Fruit fly (Drosophila melanogaster) whole organism, embryonic: ENCODE results near the gene Mtch.

Experiments
- Aef1 ChIP-seq: fragments of 200-800 bp; sonication (Bioruptor generic); IDR thresholded peaks from 3 replicates; pipeline ENCODE4 v1.3.6; 2022; ENCODE audit warnings: missing biosample characterization, missing genetic modification characterization
- CG10267 ChIP-seq: fragments of 200-800 bp; sonication (Bioruptor generic); optimal IDR thresholded peaks from 2 replicates; lab custom pipeline; 2018; ENCODE audit warnings: missing biosample characterization, mild to moderate bottlenecking, missing genetic modification characterization, moderate library complexity
- CG11085 ChIP-seq: fragments of 200-800 bp; sonication (Bioruptor generic); IDR thresholded peaks from 2 replicates; pipeline ENCODE4 v1.3.6; 2022; ENCODE audit warnings: missing biosample characterization, missing genetic modification characterization
- CG11093 ChIP-seq: fragments of 200-800 bp; sonication (Bioruptor generic); IDR thresholded peaks from 3 replicates; pipeline ENCODE4 v1.3.6; 2022; ENCODE audit warnings: missing biosample characterization, missing genetic modification characterization
- CG12104 ChIP-seq: fragments of 200-800 bp; sonication (Bioruptor generic); optimal IDR thresholded peaks from 3 replicates; lab custom pipeline; 2016; ENCODE audit warnings: missing biosample characterization, missing genetic modification characterization
- CG1233 ChIP-seq: fragments of 200-800 bp; sonication (Bioruptor generic); optimal IDR thresholded peaks from 4 replicates; lab custom pipeline; 2018; ENCODE audit warnings: missing biosample characterization, mild to moderate bottlenecking, missing genetic modification characterization
- CG1647 ChIP-seq: fragments of 200-800 bp; sonication (Bioruptor generic); optimal IDR thresholded peaks from 3 replicates; lab custom pipeline; 2016; ENCODE audit warnings: missing biosample characterization, missing genetic modification characterization
- CG2889 ChIP-seq: fragments of 200-800 bp; sonication (Bioruptor generic); IDR thresholded peaks from 3 replicates; pipeline ENCODE4 v1.3.6; 2022; ENCODE audit warnings: missing biosample characterization, missing genetic modification characterization
- CG31365 ChIP-seq: fragments of 200-800 bp; sonication (Bioruptor generic); optimal IDR thresholded peaks from 2 replicates; lab custom pipeline; 2018; ENCODE audit warnings: missing biosample characterization, mild to moderate bottlenecking, missing genetic modification characterization
- CG31441 ChIP-seq: fragments of 200-800 bp; sonication (Bioruptor generic); IDR thresholded peaks from 2 replicates; pipeline ENCODE4 v1.3.6; 2022; ENCODE audit warnings: missing biosample characterization, missing genetic modification characterization
- CG32767 ChIP-seq: fragments of 200-800 bp; sonication (Bioruptor generic); IDR thresholded peaks from 2 replicates; pipeline ENCODE4 v1.3.6; 2022; ENCODE audit warnings: missing biosample characterization, missing genetic modification characterization
- CG32772 ChIP-seq: fragments of 200-800 bp; sonication (Bioruptor generic); IDR thresholded peaks from 2 replicates; pipeline ENCODE4 v1.3.6; 2022; ENCODE audit warnings: missing biosample characterization, missing genetic modification characterization
- CG34376 ChIP-seq: fragments of 200-800 bp; sonication (Bioruptor generic); optimal IDR thresholded peaks from 2 replicates; lab custom pipeline; 2018; ENCODE audit warnings: missing biosample characterization, mild to moderate bottlenecking, missing genetic modification characterization
- CG4730 ChIP-seq: fragments of 200-800 bp; sonication (Bioruptor generic); IDR thresholded peaks from 2 replicates; pipeline ENCODE4 v1.3.6; 2022; ENCODE audit warnings: missing biosample characterization, missing genetic modification characterization
- CG5245 ChIP-seq: fragments of 200-800 bp; sonication (Bioruptor generic); optimal IDR thresholded peaks from 3 replicates; lab custom pipeline; 2016; ENCODE audit warnings: missing biosample characterization, missing genetic modification characterization
- Dad ChIP-seq: fragments of 200-800 bp; sonication (Bioruptor generic); optimal IDR thresholded peaks from 3 replicates; lab custom pipeline; 2016; ENCODE audit warnings: missing biosample characterization, missing genetic modification characterization
- Fer3 ChIP-seq: fragments of 200-800 bp; sonication (Bioruptor generic); optimal IDR thresholded peaks from 2 replicates; lab custom pipeline; 2018; ENCODE audit warnings: missing biosample characterization, mild to moderate bottlenecking, missing genetic modification characterization, moderate library complexity
- H15 ChIP-seq: fragments of 200-800 bp; sonication (Bioruptor generic); IDR thresholded peaks from 3 replicates; pipeline ENCODE4 v1.3.6; 2022; ENCODE audit warnings: missing biosample characterization, missing genetic modification characterization
- HLHmδ ChIP-seq: fragments of 200-800 bp; sonication (Bioruptor generic); optimal IDR thresholded peaks from 2 replicates; lab custom pipeline; 2018; ENCODE audit warnings: missing biosample characterization, mild to moderate bottlenecking, missing genetic modification characterization, moderate library complexity
- Max ChIP-seq: fragments of 200-800 bp; sonication (Bioruptor generic); optimal IDR thresholded peaks from 2 replicates; lab custom pipeline; 2016; ENCODE audit warnings: missing biosample characterization, mild to moderate bottlenecking, missing genetic modification characterization
- Mes4 ChIP-seq: fragments of 200-800 bp; sonication (Bioruptor generic); optimal IDR thresholded peaks from 2 replicates; lab custom pipeline; 2016; ENCODE audit warnings: missing biosample characterization, missing genetic modification characterization
- Mrtf ChIP-seq: fragments of 200-800 bp; sonication (Bioruptor generic); IDR thresholded peaks from 3 replicates; pipeline ENCODE4 v1.3.6; 2022; ENCODE audit warnings: missing biosample characterization, missing genetic modification characterization
- NC2β ChIP-seq: fragments of 200-800 bp; sonication (Bioruptor generic); optimal IDR thresholded peaks from 2 replicates; lab custom pipeline; 2016; ENCODE audit warnings: missing biosample characterization, missing genetic modification characterization
- Rfx ChIP-seq: fragments of 200-800 bp; sonication (Bioruptor generic); IDR thresholded peaks from 2 replicates; pipeline ENCODE4 v1.3.6; 2022; ENCODE audit warnings: missing biosample characterization, missing genetic modification characterization
- Sox100B ChIP-seq: fragments of 200-800 bp; sonication (Bioruptor generic); optimal IDR thresholded peaks from 3 replicates; lab custom pipeline; 2018; ENCODE audit warnings: missing biosample characterization, mild to moderate bottlenecking, missing genetic modification characterization
- Spps ChIP-seq: fragments of 200-800 bp; sonication (Bioruptor generic); optimal IDR thresholded peaks from 2 replicates; lab custom pipeline; 2018; ENCODE audit warnings: missing biosample characterization, mild to moderate bottlenecking, missing genetic modification characterization
- Ssrp ChIP-seq: fragments of 200-800 bp; sonication (Bioruptor generic); optimal IDR thresholded peaks from 2 replicates; lab custom pipeline; 2018; ENCODE audit warnings: missing biosample characterization, mild to moderate bottlenecking, missing genetic modification characterization, moderate library complexity
- Vsx1 ChIP-seq: fragments of 200-800 bp; sonication (Bioruptor generic); optimal IDR thresholded peaks from 2 replicates; lab custom pipeline; 2017; ENCODE audit warnings: missing biosample characterization, mild to moderate bottlenecking, missing genetic modification characterization, missing genetic modification reagents
- ab ChIP-seq: fragments of 200-800 bp; sonication (Bioruptor generic); optimal IDR thresholded peaks from 2 replicates; lab custom pipeline; 2016; ENCODE audit warnings: missing biosample characterization, missing genetic modification characterization
- bcd ChIP-seq: fragments of 200-800 bp; sonication (Bioruptor generic); optimal IDR thresholded peaks from 2 replicates; lab custom pipeline; 2017; ENCODE audit warnings: missing biosample characterization, mild to moderate bottlenecking, missing genetic modification characterization
- bigmax ChIP-seq: fragments of 200-800 bp; sonication (Bioruptor generic); optimal IDR thresholded peaks from 2 replicates; lab custom pipeline; 2018; ENCODE audit warnings: missing biosample characterization, mild to moderate bottlenecking, missing genetic modification characterization
- chif ChIP-seq, 2 experiments: fragments of 200-800 bp; sonication (Bioruptor generic); optimal IDR thresholded peaks; 3 replicates each; lab custom pipeline; 2016; ENCODE audit warnings: missing biosample characterization in 2 of 2, missing genetic modification characterization in 2 of 2
- gcm ChIP-seq: fragments of 200-800 bp; sonication (Bioruptor generic); optimal IDR thresholded peaks from 2 replicates; lab custom pipeline; 2019; ENCODE audit warnings: missing biosample characterization, mild to moderate bottlenecking, missing genetic modification characterization, moderate library complexity
- grau ChIP-seq: fragments of 200-800 bp; optimal IDR thresholded peaks from 3 replicates; lab custom pipeline; 2019; ENCODE audit warnings: missing biosample characterization, mild to moderate bottlenecking, missing genetic modification characterization, moderate library complexity
- gsb-n ChIP-seq: fragments of 200-800 bp; sonication (Bioruptor generic); optimal IDR thresholded peaks from 3 replicates; lab custom pipeline; 2018; ENCODE audit warnings: missing biosample characterization, mild to moderate bottlenecking, missing genetic modification characterization
- jigr1 ChIP-seq: fragments of 200-800 bp; sonication (Bioruptor generic); IDR thresholded peaks from 3 replicates; pipeline ENCODE4 v1.3.6; 2022; ENCODE audit warnings: missing biosample characterization, missing genetic modification characterization
- nmo ChIP-seq: fragments of 200-800 bp; sonication (Bioruptor generic); optimal IDR thresholded peaks from 2 replicates; lab custom pipeline; 2018; ENCODE audit warnings: missing biosample characterization, mild to moderate bottlenecking, missing genetic modification characterization, moderate library complexity
- odd ChIP-seq: fragments of 200-800 bp; sonication (Bioruptor generic); optimal IDR thresholded peaks from 2 replicates; lab custom pipeline; 2017; ENCODE audit warnings: missing biosample characterization, mild to moderate bottlenecking, missing genetic modification characterization
- org-1 ChIP-seq: fragments of 200-800 bp; sonication (Bioruptor generic); optimal IDR thresholded peaks from 2 replicates; lab custom pipeline; 2017; ENCODE audit warnings: missing biosample characterization, missing genetic modification characterization
- pita ChIP-seq: fragments of 200-800 bp; sonication (Bioruptor generic); optimal IDR thresholded peaks from 2 replicates; lab custom pipeline; 2017; ENCODE audit warnings: missing biosample characterization, mild to moderate bottlenecking, missing genetic modification characterization
- scrt ChIP-seq: fragments of 200-800 bp; sonication (Bioruptor generic); optimal IDR thresholded peaks from 2 replicates; lab custom pipeline; 2018; ENCODE audit warnings: missing biosample characterization, mild to moderate bottlenecking, missing genetic modification characterization, moderate library complexity
- sens ChIP-seq: fragments of 200-800 bp; sonication (Bioruptor generic); peaks from one replicate; lab custom pipeline; 2016; ENCODE audit warnings: missing biosample characterization, missing genetic modification characterization
- sens-2 ChIP-seq: fragments of 200-800 bp; sonication (Bioruptor generic); IDR thresholded peaks from 2 replicates; pipeline ENCODE4 v1.3.6; 2022; ENCODE audit warnings: missing biosample characterization, missing genetic modification characterization
- so ChIP-seq: fragments of 200-800 bp; sonication (Bioruptor generic); IDR thresholded peaks from 3 replicates; pipeline ENCODE4 v1.3.6; 2022; ENCODE audit warnings: missing biosample characterization, missing genetic modification characterization
- tll ChIP-seq, 2 experiments: fragments of 200-800 bp in 1 of 2; fragments of >200 bp in 1 of 2; sonication (Bioruptor generic) in 1 of 2; optimal IDR thresholded peaks; 2 replicates each; lab custom pipeline; 2017 to 2019; ENCODE audit warnings: missing biosample characterization in 2 of 2, missing genetic modification characterization in 2 of 2, mild to moderate bottlenecking in 1 of 2, moderate library complexity in 1 of 2
- unpg ChIP-seq: fragments of 200-800 bp; sonication (Bioruptor generic); optimal IDR thresholded peaks from 3 replicates; lab custom pipeline; 2018; ENCODE audit warnings: missing biosample characterization, mild to moderate bottlenecking, missing genetic modification characterization, moderate library complexity
- wor ChIP-seq: fragments of 200-800 bp; sonication (Bioruptor generic); IDR thresholded peaks from 2 replicates; pipeline ENCODE4 v1.3.6; 2022; ENCODE audit warnings: missing biosample characterization, missing genetic modification characterization

Gene Mtch

dm6 chr3L:223019-223902 lies 38.8 kb downstream of the Mtch start, which contains the start of the genes pyx and CG33229 (continued):
- TF ChIP-seq Max (GFP tag; lab: Kevin White, UChicago): peak; percentile 82
- TF ChIP-seq gsb-n (tag; lab: Kevin White, UChicago): no peak
- peak; percentile 47 for TF ChIP-seq gcm (GFP tag; lab: Kevin White, UChicago)
- TF ChIP-seq HLHmδ: no peak
- TF ChIP-seq pita (GFP tag; lab: Kevin White, UChicago): no peak
- peak; percentile 81 for TF ChIP-seq Sox100B (GFP tag; lab: Kevin White, UChicago)
- peak; percentile 90 for TF ChIP-seq CG12104 (GFP tag; lab: Kevin White, UChicago)
- peak; percentile 60; the same call in 2 of the 3 replicates for TF ChIP-seq CG2889 (GFP tag; lab: Robert Waterston, UW)
- peak; percentile 41 for TF ChIP-seq CG5245 (GFP tag; lab: Kevin White, UChicago)
- TF ChIP-seq Mrtf: peak; percentile 85
- TF ChIP-seq ab (GFP tag; lab: Kevin White, UChicago): peak; percentile 75
- TF ChIP-seq CG11093 (GFP tag; lab: Robert Waterston, UW): peak; percentile 75
- peak; percentile 85 for TF ChIP-seq CG1233
- peak; percentile 60 for TF ChIP-seq sens-2 (GFP tag; lab: Robert Waterston, UW)
- TF ChIP-seq bigmax (GFP tag; lab: Kevin White, UChicago): no peak
- TF ChIP-seq Ssrp (tag; lab: Kevin White, UChicago): peak; percentile 82
- peak; percentile 74 for TF ChIP-seq CG10267 (tag; lab: Kevin White, UChicago)
- TF ChIP-seq CG31441: peak; percentile 80; the same call in 1 of the 2 replicates
- peak; percentile 75; the same call in 2 of the 3 replicates for TF ChIP-seq Aef1 (GFP tag; lab: Robert Waterston, UW)
- TF ChIP-seq CG34376 (GFP tag; lab: Kevin White, UChicago): peak; percentile 54
- peak; percentile 60; the same call in 1 of the 3 replicates for TF ChIP-seq so (GFP tag; lab: Robert Waterston, UW)
- peak; percentile 17 for TF ChIP-seq CG31365 (tag; lab: Kevin White, UChicago)
- 0 out of 3 replicates have a peak, but pooled peaks have one; percentile 40 for TF ChIP-seq jigr1 (GFP tag; lab: Robert Waterston, UW)
- peak; percentile 86 for TF ChIP-seq bcd (GFP tag; lab: Kevin White, UChicago)
- peak; percentile 89 for TF ChIP-seq CG1647 (GFP tag; lab: Kevin White, UChicago)
- no peak for TF ChIP-seq Vsx1 (GFP tag; lab: Kevin White, UChicago)
- TF ChIP-seq Mes4: peak; percentile 57
- peak; percentile 70; the same call in 1 of the 3 replicates for TF ChIP-seq H15 (GFP tag; lab: Robert Waterston, UW)
- TF ChIP-seq Fer3 (tag; lab: Kevin White, UChicago): peak; percentile 86
- peak; percentile 68 for TF ChIP-seq wor (GFP tag; lab: Robert Waterston, UW)
- peak; percentile 73 to 79 for TF ChIP-seq chif (GFP tag; optimal IDR thresholded peaks at IDR 0.05; lab: Kevin White, UChicago)
- TF ChIP-seq sens (GFP tag; lab: Kevin White, UChicago): peak; percentile 96
- TF ChIP-seq org-1: peak; percentile 64
- peak; percentile 55 for TF ChIP-seq Dad (GFP tag; lab: Kevin White, UChicago)

DNA sequence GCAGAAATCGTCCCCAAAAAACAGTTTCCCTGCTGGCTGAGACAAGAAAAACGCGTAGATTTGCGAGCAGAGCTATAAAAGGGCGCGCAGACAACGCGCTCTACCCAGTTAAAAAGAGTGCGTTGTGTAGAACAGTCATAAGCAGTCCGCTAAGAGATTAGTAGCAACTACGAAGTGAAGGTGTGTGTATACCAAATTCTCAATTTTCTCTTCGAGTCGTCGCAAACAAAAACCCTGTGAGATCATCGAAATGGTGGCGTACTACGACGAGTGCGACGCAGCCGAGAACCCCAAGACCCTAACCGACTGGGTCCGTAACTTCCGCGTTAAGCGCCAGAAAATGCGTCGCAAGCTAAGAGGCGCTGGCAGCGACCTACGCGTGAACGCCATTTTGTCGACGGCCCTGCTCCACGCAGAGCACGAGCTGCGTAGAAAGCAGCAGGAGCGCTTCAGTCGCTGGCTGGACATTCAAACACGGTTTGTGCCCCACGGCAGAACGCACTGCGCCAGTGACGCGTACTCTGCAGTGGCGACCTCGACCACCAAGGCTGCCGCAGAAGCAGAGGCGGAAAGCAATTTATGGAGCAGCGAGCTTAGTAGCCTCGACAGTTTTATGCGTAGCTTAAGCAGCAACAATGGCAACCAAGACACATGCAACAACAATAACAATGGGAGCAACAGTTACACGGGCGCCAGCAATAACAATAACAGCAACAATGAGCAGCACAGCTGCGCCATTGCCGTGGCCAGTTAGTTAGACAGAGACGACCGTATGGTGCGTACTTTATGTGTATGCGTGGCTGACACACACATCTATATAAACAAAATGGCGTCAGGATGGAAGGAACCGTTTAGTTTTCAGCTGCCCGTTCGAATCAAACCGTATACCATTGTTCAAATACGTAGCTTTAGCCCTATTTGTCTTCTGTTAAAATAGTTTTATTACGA lies 39.9 kb downstream of the Mtch start:
- peak; percentile 5; the same call in 1 of the 2 replicates for TF ChIP-seq CG11085
- no peak for TF ChIP-seq odd (GFP tag; lab: Kevin White, UChicago)
- no peak for TF ChIP-seq NC2β (GFP tag; lab: Kevin White, UChicago)
- TF ChIP-seq CG32767 (GFP tag; lab: Robert Waterston, UW): peak; percentile 91
- TF ChIP-seq nmo: peak; percentile 14
- no peak for TF ChIP-seq grau (tag; lab: Kevin White, UChicago)
- TF ChIP-seq scrt: peak; percentile 98
- peak; percentile 41 for TF ChIP-seq Rfx (GFP tag; lab: Robert Waterston, UW)
- TF ChIP-seq CG31365 (tag; lab: Kevin White, UChicago): no peak
- TF ChIP-seq unpg (GFP tag; lab: Kevin White, UChicago): peak; percentile 32
- TF ChIP-seq CG4730 (GFP tag; lab: Robert Waterston, UW): no peak
- TF ChIP-seq CG32772 (GFP tag; lab: Robert Waterston, UW): no peak
- TF ChIP-seq Spps (tag; lab: Kevin White, UChicago): no peak
- no peak for TF ChIP-seq tll (GFP tag; optimal IDR thresholded peaks at IDR 0.05; lab: Kevin White, UChicago)
